Worm (Caenorhabditis elegans) whole organism, L4 larva: ENCODE results near the gene gex-5.

Experiments
- F10B5.3 ChIP-seq: sonication (generic microtip); optimal IDR thresholded peaks from 2 replicates; lab custom pipeline; 2016; ENCODE audit warnings: mild to moderate bottlenecking, missing genetic modification characterization, missing compliant biosample characterization
- F26F4.8 ChIP-seq: fragments of 200-800 bp; sonication (Bioruptor generic); conservative IDR thresholded peaks from 2 replicates; pipeline ENCODE4 v1.3.6; 2022; ENCODE audit warnings: missing genetic modification characterization, missing compliant biosample characterization
- T26A8.4 ChIP-seq: fragments of 200-800 bp; sonication (Bioruptor generic); IDR thresholded peaks from 2 replicates; pipeline ENCODE4 v1.3.6; 2022; ENCODE audit warnings: missing genetic modification characterization, missing compliant biosample characterization
- arid-1 ChIP-seq: fragments of 200-800 bp; sonication (Bioruptor generic); conservative IDR thresholded peaks from 2 replicates; pipeline ENCODE4 v1.3.6; 2022; ENCODE audit warnings: missing genetic modification reagents, missing genetic modification characterization, missing compliant biosample characterization
- ceh-28 ChIP-seq: fragments of 150-350 bp; optimal IDR thresholded peaks from 2 replicates; lab custom pipeline; 2014; ENCODE audit warnings: missing biosample characterization, missing genetic modification reagents, missing genetic modification characterization
- ceh-62 ChIP-seq: sonication (generic microtip); optimal IDR thresholded peaks from 2 replicates; lab custom pipeline; 2017; ENCODE audit warnings: missing biosample characterization, missing genetic modification characterization
- ceh-82 ChIP-seq: sonication (generic microtip); optimal IDR thresholded peaks from 2 replicates; lab custom pipeline; 2017; ENCODE audit warnings: missing biosample characterization, missing genetic modification characterization
- cey-2 ChIP-seq: sonication (generic microtip); optimal IDR thresholded peaks from 3 replicates; lab custom pipeline; 2017; ENCODE audit warnings: missing genetic modification characterization, mild to moderate bottlenecking, missing compliant biosample characterization, antibody characterized with exemption, borderline replicate concordance; ENCODE audit not compliant: insufficient read depth
- ctbp-1 ChIP-seq: fragments of 200-800 bp; sonication (Bioruptor generic); IDR thresholded peaks from 2 replicates; pipeline ENCODE4 v1.3.6; 2022; ENCODE audit warnings: missing genetic modification reagents, missing genetic modification characterization, missing compliant biosample characterization
- daf-12 ChIP-seq: fragments of 150-350 bp; optimal IDR thresholded peaks from 2 replicates; lab custom pipeline; 2014; ENCODE audit warnings: missing biosample characterization, missing genetic modification reagents, missing genetic modification characterization
- daf-16 ChIP-seq, 3 experiments: sonication (generic microtip); optimal IDR thresholded peaks; 2 replicates each; lab custom pipeline; 2016 to 2017; ENCODE audit warnings: missing genetic modification characterization in 3 of 3, missing genetic modification reagents in 3 of 3, mild to moderate bottlenecking in 2 of 3, missing compliant biosample characterization in 2 of 3, missing biosample characterization in 1 of 3, moderate library complexity in 1 of 3
- dmd-6 ChIP-seq: fragments of 200-800 bp; sonication (Bioruptor generic); IDR thresholded peaks from 2 replicates; pipeline ENCODE4 v1.3.6; 2022; ENCODE audit warnings: missing genetic modification reagents, missing genetic modification characterization, missing compliant biosample characterization
- dmd-8 ChIP-seq: fragments of 200-800 bp; sonication (Bioruptor generic); IDR thresholded peaks from 2 replicates; pipeline ENCODE4 v1.3.6; 2022; ENCODE audit warnings: missing genetic modification characterization, missing compliant biosample characterization
- dve-1 ChIP-seq: sonication (generic microtip); optimal IDR thresholded peaks from 2 replicates; lab custom pipeline; 2017; ENCODE audit warnings: antibody characterized with exemption, mild to moderate bottlenecking, missing genetic modification characterization, missing compliant biosample characterization; ENCODE audit not compliant: insufficient read depth
- gei-8 ChIP-seq: fragments of 200-800 bp; sonication (Bioruptor generic); optimal IDR thresholded peaks from 2 replicates; lab custom pipeline; 2018; ENCODE audit warnings: mild to moderate bottlenecking, missing genetic modification characterization, missing compliant biosample characterization
- hif-1 ChIP-seq, 2 experiments: sonication (generic microtip); optimal IDR thresholded peaks; 2 replicates each; lab custom pipeline; 2016 to 2017; ENCODE audit warnings: missing compliant biosample characterization in 2 of 2, missing genetic modification characterization in 2 of 2, missing genetic modification reagents in 2 of 2, missing genotype in 2 of 2, mild to moderate bottlenecking in 1 of 2
- hlh-11 ChIP-seq: fragments of 200-800 bp; sonication (Bioruptor generic); optimal IDR thresholded peaks from 2 replicates; lab custom pipeline; 2018; ENCODE audit warnings: mild to moderate bottlenecking, missing genetic modification characterization, missing compliant biosample characterization
- hmg-1.1 ChIP-seq: fragments of 200-800 bp; sonication (Bioruptor generic); IDR thresholded peaks from 2 replicates; pipeline ENCODE4 v1.3.6; 2022; ENCODE audit warnings: missing genetic modification reagents, missing genetic modification characterization, missing compliant biosample characterization
- jun-1 ChIP-seq: fragments of 150-350 bp; optimal IDR thresholded peaks from 2 replicates; lab custom pipeline; 2014; ENCODE audit warnings: missing biosample characterization, missing genetic modification reagents, missing genetic modification characterization
- lim-7 ChIP-seq: fragments of 200-800 bp; sonication (Bioruptor generic); IDR thresholded peaks from 2 replicates; pipeline ENCODE4 v1.3.6; 2022; ENCODE audit warnings: missing genetic modification characterization, missing compliant biosample characterization
- lin-1 ChIP-seq: fragments of 200-800 bp; sonication (Bioruptor generic); IDR thresholded peaks from 2 replicates; pipeline ENCODE4 v1.3.6; 2022; ENCODE audit warnings: missing genetic modification reagents, missing genetic modification characterization, missing compliant biosample characterization
- lin-38 ChIP-seq: fragments of 200-800 bp; sonication (Bioruptor generic); IDR thresholded peaks from 2 replicates; pipeline ENCODE4 v1.3.6; 2022; ENCODE audit warnings: missing genetic modification reagents, missing genetic modification characterization, missing compliant biosample characterization
- madf-9 ChIP-seq: fragments of 200-800 bp; sonication (Bioruptor generic); conservative IDR thresholded peaks from 2 replicates; pipeline ENCODE4 v1.3.6; 2022; ENCODE audit warnings: missing genetic modification reagents, missing genetic modification characterization, missing compliant biosample characterization
- mep-1 ChIP-seq: fragments of 150-350 bp; sonication (generic microtip); optimal IDR thresholded peaks from 3 replicates; lab custom pipeline; 2014; ENCODE audit warnings: missing biosample characterization, missing genetic modification characterization
- mes-2 ChIP-seq: sonication (generic microtip); optimal IDR thresholded peaks from 2 replicates; lab custom pipeline; 2016; ENCODE audit warnings: missing genotype, mild to moderate bottlenecking, missing genetic modification characterization, missing compliant biosample characterization; ENCODE audit not compliant: poor library complexity, severe bottlenecking
- mxl-3 ChIP-seq: fragments of 200-800 bp; sonication (Bioruptor generic); optimal IDR thresholded peaks from 2 replicates; lab custom pipeline; 2018; ENCODE audit warnings: mild to moderate bottlenecking, missing genetic modification characterization, missing compliant biosample characterization
- nhr-102 ChIP-seq: sonication (generic microtip); optimal IDR thresholded peaks from 2 replicates; lab custom pipeline; 2016; ENCODE audit warnings: mild to moderate bottlenecking, missing genetic modification characterization, moderate library complexity, missing compliant biosample characterization
- nhr-25 ChIP-seq: sonication (generic microtip); optimal IDR thresholded peaks from 2 replicates; lab custom pipeline; 2017; ENCODE audit warnings: missing genetic modification characterization, mild to moderate bottlenecking, missing compliant biosample characterization, antibody characterized with exemption, moderate library complexity, borderline replicate concordance; ENCODE audit not compliant: insufficient read depth
- nhr-28 ChIP-seq: fragments of 150-350 bp; optimal IDR thresholded peaks from 2 replicates; lab custom pipeline; 2014; ENCODE audit warnings: missing biosample characterization, missing genetic modification characterization
- nhr-6 ChIP-seq: fragments of 150-350 bp; optimal IDR thresholded peaks from 2 replicates; lab custom pipeline; 2014; ENCODE audit warnings: missing biosample characterization, missing genetic modification characterization
- nhr-77 ChIP-seq: fragments of 150-350 bp; optimal IDR thresholded peaks from 2 replicates; lab custom pipeline; 2014; ENCODE audit warnings: missing biosample characterization, missing genetic modification characterization
- pha-4 ChIP-seq, 2 experiments: fragments of 150-350 bp in 1 of 2; fragments of 200-800 bp in 1 of 2; sonication (Bioruptor generic) in 1 of 2; IDR thresholded peaks in 1 of 2; optimal IDR thresholded peaks in 1 of 2; 2 replicates each; pipeline versions ENCODE4 v1.3.6 to Lab custom; 2014 to 2022; ENCODE audit warnings: missing genetic modification characterization in 2 of 2, missing genetic modification reagents in 2 of 2, missing biosample characterization in 1 of 2, missing compliant biosample characterization in 1 of 2
- pqm-1 ChIP-seq: sonication (generic microtip); optimal IDR thresholded peaks from 2 replicates; lab custom pipeline; 2017; ENCODE audit warnings: missing biosample characterization, missing genetic modification characterization
- rbr-2 ChIP-seq: sonication (generic microtip); optimal IDR thresholded peaks from 2 replicates; lab custom pipeline; 2016; ENCODE audit warnings: missing genotype, missing genetic modification characterization, missing compliant biosample characterization
- saeg-2 ChIP-seq: fragments of 200-800 bp; sonication (Bioruptor generic); IDR thresholded peaks from 2 replicates; pipeline ENCODE4 v1.3.6; 2022; ENCODE audit warnings: missing genetic modification reagents, missing genetic modification characterization, missing compliant biosample characterization
- unc-130 ChIP-seq: sonication (generic microtip); optimal IDR thresholded peaks from 2 replicates; lab custom pipeline; 2016; ENCODE audit warnings: missing genetic modification reagents, missing genetic modification characterization, missing compliant biosample characterization
- unc-62 ChIP-seq, 3 experiments: fragments of 150-350 bp in 1 of 3; sonication (generic microtip); optimal IDR thresholded peaks in 2 of 3; peaks in 1 of 3; 1 replicate in 1 of 3; 2 replicates in 2 of 3; lab custom pipeline; 2014 to 2017; ENCODE audit warnings: missing biosample characterization in 3 of 3, missing genetic modification characterization in 3 of 3, missing genetic modification reagents in 3 of 3, missing genotype in 1 of 3
- zip-2 ChIP-seq: fragments of 150-350 bp; optimal IDR thresholded peaks from 2 replicates; lab custom pipeline; 2014; ENCODE audit warnings: missing biosample characterization, missing genetic modification characterization

Gene gex-5

ce11 chrIII:4796039-4796438 lies 14.3 kb upstream of the gex-5 start (continued):
- TF ChIP-seq nhr-102 (peak; percentile 24), lin-1 (GFP tag; lab: Robert Waterston, UW) (0 out of 2 replicates have a peak, but pooled peaks have one; percentile 35), nhr-25 (peak; percentile 37), mes-2 (tag; lab: Kevin White, UChicago) (peak; percentile 85), T26A8.4 (GFP tag; lab: Robert Waterston, UW) (peak; percentile 67), ceh-82 (tag; lab: Kevin White, UChicago) (no peak), F10B5.3 (tag; lab: Kevin White, UChicago) (peak; percentile 10), mxl-3 (GFP tag; lab: Kevin White, UChicago) (peak; percentile 85), daf-16 (GFP tag; optimal IDR thresholded peaks at IDR 0.05; lab: Kevin White, UChicago) (no peak), daf-16 (tag; optimal IDR thresholded peaks at IDR 0.05; lab: Kevin White, UChicago) (peak; percentile 65), gei-8 (no peak), ctbp-1 (peak; percentile 25; the same call in 1 of the 2 replicates), hmg-1.1 (GFP tag; lab: Robert Waterston, UW) (peak; percentile 81), ceh-28 (tag; lab: Kevin White, UChicago) (peak; percentile 6), lin-38 (peak; percentile 60), hlh-11 (peak; percentile 93), dmd-8 (GFP tag; lab: Robert Waterston, UW) (no peak), hif-1 (tag; optimal IDR thresholded peaks at IDR 0.05; lab: Kevin White, UChicago) (peak in 1 of 2 experiments; percentile 64), pha-4 (GFP tag; IDR thresholded peaks at IDR 0.05; lab: Robert Waterston, UW) (0 out of 2 replicates have a peak, but pooled peaks have one; percentile 50), pha-4 (tag; optimal IDR thresholded peaks at IDR 0.05; lab: Kevin White, UChicago) (peak; percentile 64), nhr-6 (tag; lab: Kevin White, UChicago) (peak; percentile 87), daf-12 (tag; lab: Kevin White, UChicago) (no peak), rbr-2 (peak; percentile 75), pqm-1 (peak; percentile 57), nhr-77 (tag; lab: Kevin White, UChicago) (peak; percentile 46), lim-7 (GFP tag; lab: Robert Waterston, UW) (no peak), jun-1 (peak; percentile 79), F26F4.8 (GFP tag; lab: Robert Waterston, UW) (no peak), mep-1 (tag; lab: Kevin White, UChicago) (peak; percentile 86), nhr-28 (tag; lab: Kevin White, UChicago) (peak; percentile 79), dve-1 (tag; lab: Kevin White, UChicago) (peak; percentile 86), dmd-6 (peak; percentile 62), unc-62 (GFP tag; optimal IDR thresholded peaks at IDR 0.05 in 1 of 2; lab: Kevin White, UChicago) (peak in 1 of 2 experiments; percentile 98), unc-62 (tag; optimal IDR thresholded peaks at IDR 0.05; lab: Kevin White, UChicago) (no peak)

- TF ChIP-seq F10B5.3 (tag; lab: Kevin White, UChicago) (no peak), cey-2 (no peak), zip-2 (no peak), ceh-62 (tag; lab: Kevin White, UChicago) (no peak), arid-1 (GFP tag; lab: Robert Waterston, UW) (no peak), madf-9 (no peak), saeg-2 (GFP tag; lab: Robert Waterston, UW) (no peak), unc-130 (GFP tag; lab: Kevin White, UChicago) (peak; percentile 40), lin-38 (0 out of 2 replicates have a peak, but pooled peaks have one; percentile 25)
- TF ChIP-seq, all 104 proteins: peak for 2
These were observed 10.9 kb upstream of the gex-5 start, which contains the start of gene mip-1 for ce11 chrIII:4792560-4793136. Gene mip-1 (plus strand): TSS chrIII:4793086.
